Fruit fly (Drosophila melanogaster) whole organism, prepupa: ENCODE data around the gene sage.

Experiments
- CG16779 ChIP-seq: fragments of 200-800 bp; sonication (Bioruptor generic); optimal IDR thresholded peaks from 3 replicates; lab custom pipeline; 2017; ENCODE audit warnings: missing biosample characterization, mild to moderate bottlenecking, missing genetic modification characterization
- CG7368 ChIP-seq: fragments of 200-800 bp; sonication (Bioruptor generic); optimal IDR thresholded peaks from 3 replicates; lab custom pipeline; 2016; ENCODE audit warnings: missing biosample characterization, missing genetic modification characterization
- CG8319 ChIP-seq: fragments of 200-800 bp; sonication (Bioruptor generic); optimal IDR thresholded peaks from 3 replicates; lab custom pipeline; 2016; ENCODE audit warnings: missing biosample characterization, missing genetic modification characterization
- Ets21C ChIP-seq: fragments of 200-800 bp; sonication (Bioruptor generic); optimal IDR thresholded peaks from 3 replicates; lab custom pipeline; 2016; ENCODE audit warnings: missing biosample characterization, missing genetic modification characterization
- OdsH ChIP-seq: fragments of 200-800 bp; sonication (Bioruptor generic); optimal IDR thresholded peaks from 3 replicates; lab custom pipeline; 2016; ENCODE audit warnings: missing biosample characterization, missing genetic modification characterization

- no peak for TF ChIP-seq CG7368
- TF ChIP-seq CG8319: no peak
- TF ChIP-seq Ets21C: no peak
- no peak for TF ChIP-seq CG16779 (tag; lab: Kevin White, UChicago)
- TF ChIP-seq OdsH (GFP tag; lab: Kevin White, UChicago): no peak
Measured at dm6 chr3R:9249736-9250044, 14.3 kb downstream of the sage start.
